Worm (Caenorhabditis elegans) whole organism, L2 larva: ENCODE data around the gene ZK643.6.

Source experiments
- C34F6.9 ChIP-seq: fragments of 150-350 bp; optimal IDR thresholded peaks from 2 replicates; lab custom pipeline; 2014; ENCODE audit warnings: missing biosample characterization, missing genetic modification characterization
- F13H6.1 ChIP-seq: sonication (generic microtip); optimal IDR thresholded peaks from 2 replicates; lab custom pipeline; 2016; ENCODE audit warnings: missing genetic modification characterization, missing compliant biosample characterization
- R02D3.7 ChIP-seq: fragments of 150-350 bp; optimal IDR thresholded peaks from 2 replicates; lab custom pipeline; 2014; ENCODE audit warnings: missing biosample characterization, missing genetic modification characterization
- Y55F3AM.14 ChIP-seq: fragments of 200-800 bp; sonication (Bioruptor generic); optimal IDR thresholded peaks from 2 replicates; lab custom pipeline; 2018; ENCODE audit warnings: mild to moderate bottlenecking, missing genetic modification characterization, missing compliant biosample characterization
- ZK546.5 ChIP-seq: sonication (generic microtip); optimal IDR thresholded peaks from 2 replicates; lab custom pipeline; 2017; ENCODE audit warnings: missing biosample characterization, missing genetic modification characterization
- alr-1 ChIP-seq: fragments of 150-350 bp; optimal IDR thresholded peaks from 2 replicates; lab custom pipeline; 2014; ENCODE audit warnings: missing biosample characterization, missing genetic modification characterization
- aly-2 ChIP-seq: fragments of 150-350 bp; optimal IDR thresholded peaks from 2 replicates; lab custom pipeline; 2014; ENCODE audit warnings: missing biosample characterization, missing genetic modification characterization
- ama-1 ChIP-seq: fragments of 150-350 bp; optimal IDR thresholded peaks from 2 replicates; lab custom pipeline; 2018; ENCODE audit warnings: inconsistent platforms
- blmp-1 ChIP-seq: sonication (generic microtip); optimal IDR thresholded peaks from 2 replicates; lab custom pipeline; 2017; ENCODE audit warnings: missing genetic modification characterization, mild to moderate bottlenecking, missing compliant biosample characterization, antibody characterized with exemption, moderate library complexity; ENCODE audit not compliant: insufficient read depth
- ceh-16 ChIP-seq: fragments of 150-350 bp; optimal IDR thresholded peaks from 2 replicates; lab custom pipeline; 2014; ENCODE audit warnings: missing biosample characterization, missing genetic modification characterization
- ceh-82 ChIP-seq: fragments of 150-350 bp; optimal IDR thresholded peaks from 2 replicates; lab custom pipeline; 2014; ENCODE audit warnings: missing biosample characterization, missing genetic modification characterization
- crh-2 ChIP-seq: sonication (generic microtip); optimal IDR thresholded peaks from 2 replicates; lab custom pipeline; 2017; ENCODE audit warnings: missing biosample characterization, missing genetic modification characterization
- dmd-4 ChIP-seq: sonication (generic microtip); optimal IDR thresholded peaks from 2 replicates; lab custom pipeline; 2017; ENCODE audit warnings: missing biosample characterization, missing genetic modification characterization
- elt-3 ChIP-seq: sonication (generic microtip); optimal IDR thresholded peaks from 2 replicates; lab custom pipeline; 2017; ENCODE audit warnings: missing biosample characterization, missing genetic modification characterization
- fos-1 ChIP-seq: fragments of 150-350 bp; optimal IDR thresholded peaks from 2 replicates; lab custom pipeline; 2014; ENCODE audit warnings: missing biosample characterization, missing genetic modification characterization
- gmeb-1 ChIP-seq: fragments of 150-350 bp; optimal IDR thresholded peaks from 2 replicates; lab custom pipeline; 2014; ENCODE audit warnings: missing biosample characterization, missing genetic modification characterization
- lin-11 ChIP-seq: fragments of 150-350 bp; sonication (generic microtip); optimal IDR thresholded peaks from 2 replicates; lab custom pipeline; 2014; ENCODE audit warnings: missing biosample characterization, missing genetic modification characterization, inconsistent platforms, mixed read lengths
- lin-13 ChIP-seq: fragments of 150-350 bp; optimal IDR thresholded peaks from 2 replicates; lab custom pipeline; 2014; ENCODE audit warnings: missing biosample characterization, missing genetic modification reagents, missing genetic modification characterization
- lin-39 ChIP-seq: fragments of 150-350 bp; optimal IDR thresholded peaks from 2 replicates; lab custom pipeline; 2014; ENCODE audit warnings: missing biosample characterization, missing genetic modification reagents, missing genetic modification characterization
- lsy-2 ChIP-seq, 2 experiments: fragments of 150-350 bp in 1 of 2; sonication (generic microtip) in 1 of 2; optimal IDR thresholded peaks; 2 replicates each; lab custom pipeline; 2014 to 2017; ENCODE audit warnings: missing biosample characterization in 2 of 2, missing genetic modification characterization in 2 of 2
- mab-5 ChIP-seq: fragments of 150-350 bp; optimal IDR thresholded peaks from 2 replicates; lab custom pipeline; 2014; ENCODE audit warnings: missing biosample characterization, missing genetic modification characterization
- mbf-1 ChIP-seq: sonication (generic microtip); optimal IDR thresholded peaks from 2 replicates; lab custom pipeline; 2017; ENCODE audit warnings: missing biosample characterization, missing genetic modification characterization
- mdl-1 ChIP-seq, 2 experiments: fragments of 150-350 bp in 1 of 2; sonication (generic microtip) in 1 of 2; optimal IDR thresholded peaks; 2 replicates each; lab custom pipeline; 2017; ENCODE audit warnings: missing biosample characterization in 2 of 2, missing genetic modification characterization in 2 of 2
- nhr-10 ChIP-seq: sonication (generic microtip); optimal IDR thresholded peaks from 2 replicates; lab custom pipeline; 2017; ENCODE audit warnings: missing biosample characterization, missing genetic modification characterization
- nhr-11 ChIP-seq: fragments of 150-350 bp; optimal IDR thresholded peaks from 2 replicates; lab custom pipeline; 2014; ENCODE audit warnings: missing biosample characterization, missing genetic modification characterization
- nhr-12 ChIP-seq: fragments of 150-350 bp; optimal IDR thresholded peaks from 2 replicates; lab custom pipeline; 2014; ENCODE audit warnings: missing biosample characterization, missing genetic modification characterization
- nhr-129 ChIP-seq: fragments of 150-350 bp; optimal IDR thresholded peaks from 2 replicates; lab custom pipeline; 2014; ENCODE audit warnings: missing biosample characterization, missing genetic modification characterization
- nhr-21 ChIP-seq: fragments of 150-350 bp; optimal IDR thresholded peaks from 2 replicates; lab custom pipeline; 2014; ENCODE audit warnings: missing biosample characterization, missing genetic modification characterization
- nhr-23 ChIP-seq: fragments of 150-350 bp; optimal IDR thresholded peaks from 2 replicates; lab custom pipeline; 2014; ENCODE audit warnings: missing biosample characterization, missing genetic modification reagents, missing genetic modification characterization
- nhr-237 ChIP-seq: fragments of 150-350 bp; optimal IDR thresholded peaks from 2 replicates; lab custom pipeline; 2014; ENCODE audit warnings: missing biosample characterization, missing genetic modification characterization
- nhr-25 ChIP-seq: fragments of 150-350 bp; sonication (generic microtip); optimal IDR thresholded peaks from 3 replicates; lab custom pipeline; 2014; ENCODE audit warnings: missing biosample characterization, missing genetic modification characterization
- nhr-77 ChIP-seq: fragments of 150-350 bp; optimal IDR thresholded peaks from 2 replicates; lab custom pipeline; 2014; ENCODE audit warnings: missing biosample characterization, missing genetic modification characterization
- peb-1 ChIP-seq: fragments of 150-350 bp; optimal IDR thresholded peaks from 2 replicates; lab custom pipeline; 2014; ENCODE audit warnings: missing biosample characterization, missing genetic modification characterization
- sem-4 ChIP-seq: fragments of 150-350 bp; optimal IDR thresholded peaks from 2 replicates; lab custom pipeline; 2014; ENCODE audit warnings: missing biosample characterization, missing genetic modification reagents, missing genetic modification characterization
- skn-1 ChIP-seq: sonication (generic microtip); optimal IDR thresholded peaks from 2 replicates; lab custom pipeline; 2017; ENCODE audit warnings: missing biosample characterization, missing genetic modification characterization
- sma-3 ChIP-seq: sonication (generic microtip); optimal IDR thresholded peaks from 2 replicates; lab custom pipeline; 2016; ENCODE audit warnings: missing genetic modification reagents, missing genetic modification characterization, missing compliant biosample characterization
- sma-9 ChIP-seq, 2 experiments: fragments of 150-350 bp in 1 of 2; sonication (generic microtip) in 1 of 2; optimal IDR thresholded peaks; 2 replicates each; lab custom pipeline; 2014 to 2016; ENCODE audit warnings: missing genetic modification characterization in 2 of 2, mild to moderate bottlenecking in 1 of 2, missing biosample characterization in 1 of 2, missing compliant biosample characterization in 1 of 2, missing genetic modification reagents in 1 of 2, moderate library complexity in 1 of 2
- snpc-4 ChIP-seq: fragments of 150-350 bp; optimal IDR thresholded peaks from 2 replicates; lab custom pipeline; 2014; ENCODE audit warnings: missing biosample characterization, missing genetic modification characterization
- unc-39 ChIP-seq: fragments of 150-350 bp; optimal IDR thresholded peaks from 2 replicates; lab custom pipeline; 2014; ENCODE audit warnings: missing biosample characterization, missing genetic modification characterization
- unc-55 ChIP-seq: fragments of 150-350 bp; sonication (generic microtip); optimal IDR thresholded peaks from 3 replicates; lab custom pipeline; 2014; ENCODE audit warnings: missing biosample characterization, missing genetic modification reagents, missing genetic modification characterization
- unc-62 ChIP-seq: fragments of 150-350 bp; optimal IDR thresholded peaks from 2 replicates; lab custom pipeline; 2014; ENCODE audit warnings: missing biosample characterization, missing genetic modification reagents, missing genetic modification characterization
- zag-1 ChIP-seq: fragments of 150-350 bp; optimal IDR thresholded peaks from 2 replicates; lab custom pipeline; 2014; ENCODE audit warnings: missing biosample characterization, missing genetic modification characterization
- ztf-1 ChIP-seq: fragments of 200-800 bp; sonication (Bioruptor generic); conservative IDR thresholded peaks from 2 replicates; pipeline ENCODE4 v1.3.6; 2022; ENCODE audit warnings: missing genetic modification characterization, missing compliant biosample characterization
- ztf-11 ChIP-seq: sonication (generic microtip); optimal IDR thresholded peaks from 2 replicates; lab custom pipeline; 2017; ENCODE audit warnings: missing biosample characterization, missing genetic modification characterization
- ztf-4 ChIP-seq: fragments of 150-350 bp; optimal IDR thresholded peaks from 2 replicates; lab custom pipeline; 2014; ENCODE audit warnings: missing biosample characterization, missing genetic modification characterization

The ZK643.6 gene

ce11 chrIII:8985965-8986364, 25.4 kb upstream of the ZK643.6 start:
- TF ChIP-seq ztf-4 (tag; lab: Kevin White, UChicago) (no peak), fos-1 (tag; lab: Kevin White, UChicago) (peak; percentile 68), nhr-21 (tag; lab: Kevin White, UChicago) (peak; percentile 41), gmeb-1 (tag; lab: Kevin White, UChicago) (peak; percentile 5), ztf-1 (GFP tag; lab: Robert Waterston, UW) (no peak), skn-1 (tag; lab: Kevin White, UChicago) (no peak), lin-39 (tag; lab: Kevin White, UChicago) (no peak), sma-3 (GFP tag; lab: Kevin White, UChicago) (peak; percentile 47), sma-9 (GFP tag; optimal IDR thresholded peaks at IDR 0.05; lab: Kevin White, UChicago) (peak; percentile 63), sma-9 (tag; optimal IDR thresholded peaks at IDR 0.05; lab: Kevin White, UChicago) (no peak), ama-1 (lab: Kevin White, UChicago) (no peak), ztf-11 (no peak)

DNA sequence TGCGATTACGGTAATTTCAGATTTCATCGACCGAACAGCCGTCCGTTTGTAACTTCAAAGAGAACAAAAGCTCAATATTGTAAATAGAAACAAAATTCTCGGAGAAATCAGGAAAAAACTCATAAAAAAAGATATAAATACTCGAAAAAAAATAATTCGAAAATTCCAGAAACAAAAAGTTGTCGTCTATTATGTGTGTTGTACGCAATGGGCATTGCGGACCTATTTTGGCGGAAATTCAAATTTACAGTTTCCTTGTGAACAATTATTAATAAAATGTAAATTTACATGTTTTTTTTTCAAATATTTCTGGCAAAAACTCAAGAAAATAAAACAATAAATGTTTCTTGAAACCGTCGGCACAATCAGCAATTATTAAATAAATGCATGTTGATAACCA, 24.9 kb upstream of the ZK643.6 start:
- TF ChIP-seq R02D3.7 (tag; lab: Kevin White, UChicago) (no peak), alr-1 (tag; lab: Kevin White, UChicago) (no peak), nhr-77 (tag; lab: Kevin White, UChicago) (no peak), snpc-4 (tag; lab: Kevin White, UChicago) (no peak), nhr-10 (no peak), sma-3 (GFP tag; lab: Kevin White, UChicago) (no peak), blmp-1 (tag; lab: Kevin White, UChicago) (no peak), ceh-82 (tag; lab: Kevin White, UChicago) (no peak), nhr-21 (tag; lab: Kevin White, UChicago) (no peak), unc-55 (GFP tag; lab: Kevin White, UChicago) (no peak), unc-62 (GFP tag; lab: Kevin White, UChicago) (no peak), ceh-16 (tag; lab: Kevin White, UChicago) (no peak), F13H6.1 (tag; lab: Kevin White, UChicago) (no peak), lin-11 (tag; lab: Kevin White, UChicago) (no peak), aly-2 (tag; lab: Kevin White, UChicago) (no peak), nhr-237 (no peak), skn-1 (tag; lab: Kevin White, UChicago) (no peak), elt-3 (tag; lab: Kevin White, UChicago) (no peak), mab-5 (tag; lab: Kevin White, UChicago) (no peak), mdl-1 (tag; optimal IDR thresholded peaks at IDR 0.05; lab: Kevin White, UChicago) (no peak)

DNA sequence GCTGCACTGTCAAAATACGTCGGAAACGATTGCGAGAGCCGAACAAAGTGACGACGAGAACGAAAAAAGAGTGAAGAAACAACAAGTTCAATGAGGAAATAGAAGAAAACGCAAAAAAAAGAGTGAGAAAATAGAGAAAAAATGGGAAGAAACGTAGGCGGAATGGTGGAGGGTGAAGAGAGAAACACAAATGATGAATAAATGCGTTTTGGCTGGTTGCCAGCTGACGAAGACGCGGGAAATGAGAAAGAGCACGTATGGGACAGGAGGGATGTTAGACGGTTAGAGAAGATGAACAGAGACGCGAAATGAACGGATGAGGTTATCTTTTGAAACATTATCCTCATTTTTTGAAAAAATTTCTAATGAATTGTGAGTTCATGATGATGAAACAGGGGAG, 24.4 kb upstream of the ZK643.6 start:
- TF ChIP-seq ceh-16 (tag; lab: Kevin White, UChicago) (no peak), ZK546.5 (tag; lab: Kevin White, UChicago) (no peak), ztf-11 (no peak), blmp-1 (tag; lab: Kevin White, UChicago) (no peak), zag-1 (tag; lab: Kevin White, UChicago) (peak; percentile 69), nhr-10 (no peak), nhr-77 (tag; lab: Kevin White, UChicago) (no peak), skn-1 (tag; lab: Kevin White, UChicago) (no peak), sem-4 (peak; percentile 61), peb-1 (no peak), lin-13 (GFP tag; lab: Kevin White, UChicago) (peak; percentile 46), nhr-12 (tag; lab: Kevin White, UChicago) (no peak), mbf-1 (no peak), mab-5 (tag; lab: Kevin White, UChicago) (peak; percentile 21), nhr-25 (tag; lab: Kevin White, UChicago) (peak; percentile 38), aly-2 (tag; lab: Kevin White, UChicago) (no peak), ceh-82 (tag; lab: Kevin White, UChicago) (no peak), gmeb-1 (tag; lab: Kevin White, UChicago) (no peak), sma-9 (GFP tag; optimal IDR thresholded peaks at IDR 0.05; lab: Kevin White, UChicago) (peak; percentile 83), sma-9 (tag; optimal IDR thresholded peaks at IDR 0.05; lab: Kevin White, UChicago) (no peak), nhr-21 (tag; lab: Kevin White, UChicago) (no peak), unc-39 (tag; lab: Kevin White, UChicago) (no peak), nhr-23 (no peak), nhr-129 (tag; lab: Kevin White, UChicago) (peak; percentile 90), elt-3 (tag; lab: Kevin White, UChicago) (no peak), ztf-4 (tag; lab: Kevin White, UChicago) (peak; percentile 82), nhr-237 (no peak), unc-55 (GFP tag; lab: Kevin White, UChicago) (peak; percentile 87), lsy-2 (tag; optimal IDR thresholded peaks at IDR 0.05; lab: Kevin White, UChicago) (peak in 1 of 2 experiments; percentile 78), fos-1 (tag; lab: Kevin White, UChicago) (peak; percentile 40), snpc-4 (tag; lab: Kevin White, UChicago) (no peak), lin-39 (tag; lab: Kevin White, UChicago) (no peak), sma-3 (GFP tag; lab: Kevin White, UChicago) (peak; percentile 4), nhr-11 (no peak), unc-62 (GFP tag; lab: Kevin White, UChicago) (no peak), dmd-4 (tag; lab: Kevin White, UChicago) (no peak), Y55F3AM.14 (GFP tag; lab: Kevin White, UChicago) (no peak), C34F6.9 (peak; percentile 85), alr-1 (tag; lab: Kevin White, UChicago) (no peak), lin-11 (tag; lab: Kevin White, UChicago) (peak; percentile 36), crh-2 (tag; lab: Kevin White, UChicago) (peak; percentile 77), ama-1 (lab: Kevin White, UChicago) (no peak), F13H6.1 (tag; lab: Kevin White, UChicago) (peak; percentile 90)
